Fruit fly (Drosophila melanogaster) whole organism, prepupa: ENCODE results near the gene lwr.

ENCODE experiments used
- CG10631 ChIP-seq: fragments of 200-800 bp; sonication (Bioruptor generic); optimal IDR thresholded peaks from 2 replicates; lab custom pipeline; 2016; ENCODE audit warnings: missing biosample characterization, missing genetic modification characterization
- CG10669 ChIP-seq: fragments of 200-800 bp; sonication (Bioruptor generic); optimal IDR thresholded peaks from 3 replicates; lab custom pipeline; 2018; ENCODE audit warnings: missing biosample characterization, mild to moderate bottlenecking, missing genetic modification characterization, moderate library complexity
- CG11294 ChIP-seq: fragments of 200-800 bp; sonication (Bioruptor generic); IDR thresholded peaks from 2 replicates; pipeline ENCODE4 v1.3.6; 2022; ENCODE audit warnings: missing biosample characterization, missing genetic modification characterization
- CG11762 ChIP-seq: fragments of 200-800 bp; sonication (Bioruptor generic); optimal IDR thresholded peaks from 3 replicates; lab custom pipeline; 2016; ENCODE audit warnings: missing biosample characterization, missing genetic modification characterization; ENCODE audit not compliant: insufficient read depth
- CG11902 ChIP-seq: fragments of 200-800 bp; sonication (Bioruptor generic); optimal IDR thresholded peaks from 3 replicates; lab custom pipeline; 2016; ENCODE audit warnings: missing biosample characterization, missing genetic modification characterization
- CG15336 ChIP-seq: fragments of 200-800 bp; sonication (Bioruptor generic); IDR thresholded peaks from 2 replicates; pipeline ENCODE4 v1.3.6; 2022; ENCODE audit warnings: missing biosample characterization, missing genetic modification characterization
- CG1621 ChIP-seq: fragments of 200-800 bp; sonication (Bioruptor generic); optimal IDR thresholded peaks from 3 replicates; lab custom pipeline; 2018; ENCODE audit warnings: missing biosample characterization, mild to moderate bottlenecking, missing genetic modification characterization
- CG16779 ChIP-seq: fragments of 200-800 bp; sonication (Bioruptor generic); optimal IDR thresholded peaks from 3 replicates; lab custom pipeline; 2017; ENCODE audit warnings: missing biosample characterization, mild to moderate bottlenecking, missing genetic modification characterization
- CG3032 ChIP-seq: fragments of 200-800 bp; optimal IDR thresholded peaks from 2 replicates; lab custom pipeline; 2019; ENCODE audit warnings: missing biosample characterization, mild to moderate bottlenecking, missing genetic modification characterization, moderate library complexity
- CG31627 ChIP-seq: fragments of 200-800 bp; sonication (Bioruptor generic); optimal IDR thresholded peaks from 3 replicates; lab custom pipeline; 2016; ENCODE audit warnings: missing biosample characterization, missing genetic modification characterization
- CG32006 ChIP-seq: fragments of 200-800 bp; sonication (Bioruptor generic); optimal IDR thresholded peaks from 3 replicates; lab custom pipeline; 2017; ENCODE audit warnings: missing biosample characterization, mild to moderate bottlenecking, missing genetic modification characterization
- CG34406 ChIP-seq: fragments of 200-800 bp; sonication (Bioruptor generic); optimal IDR thresholded peaks from 3 replicates; lab custom pipeline; 2016; ENCODE audit warnings: missing biosample characterization, missing genetic modification characterization
- CG4318 ChIP-seq: fragments of 200-800 bp; sonication (Bioruptor generic); optimal IDR thresholded peaks from 3 replicates; lab custom pipeline; 2017; ENCODE audit warnings: missing biosample characterization, mild to moderate bottlenecking, missing genetic modification characterization
- CG6163 ChIP-seq: fragments of 200-800 bp; sonication (Bioruptor generic); IDR thresholded peaks from 3 replicates; pipeline ENCODE4 v1.3.6; 2022; ENCODE audit warnings: missing biosample characterization, missing genetic modification characterization
- CG6276 ChIP-seq: fragments of 200-800 bp; sonication (Bioruptor generic); optimal IDR thresholded peaks from 2 replicates; lab custom pipeline; 2017; ENCODE audit warnings: missing biosample characterization, mild to moderate bottlenecking, missing genetic modification characterization
- CG6792 ChIP-seq: fragments of 200-800 bp; sonication (Bioruptor generic); optimal IDR thresholded peaks from 3 replicates; lab custom pipeline; 2016; ENCODE audit warnings: missing biosample characterization, missing genetic modification characterization
- CG6808 ChIP-seq: fragments of 200-800 bp; sonication (Bioruptor generic); optimal IDR thresholded peaks from 3 replicates; lab custom pipeline; 2017; ENCODE audit warnings: missing biosample characterization, missing genetic modification characterization, mild to moderate bottlenecking, moderate library complexity, missing genetic modification reagents
- CG7368 ChIP-seq: fragments of 200-800 bp; sonication (Bioruptor generic); optimal IDR thresholded peaks from 3 replicates; lab custom pipeline; 2016; ENCODE audit warnings: missing biosample characterization, missing genetic modification characterization
- CG8119 ChIP-seq: fragments of 200-800 bp; sonication (Bioruptor generic); IDR thresholded peaks from 3 replicates; pipeline ENCODE4 v1.3.6; 2022; ENCODE audit warnings: missing biosample characterization, missing genetic modification characterization
- CG8319 ChIP-seq: fragments of 200-800 bp; sonication (Bioruptor generic); optimal IDR thresholded peaks from 3 replicates; lab custom pipeline; 2016; ENCODE audit warnings: missing biosample characterization, missing genetic modification characterization
- CG8632 ChIP-seq: fragments of 200-800 bp; sonication (Bioruptor generic); optimal IDR thresholded peaks from 3 replicates; lab custom pipeline; 2016; ENCODE audit warnings: missing biosample characterization, missing genetic modification characterization
- Eip78C ChIP-seq: fragments of 200-800 bp; sonication (Bioruptor generic); peaks from one replicate; lab custom pipeline; 2016; ENCODE audit warnings: missing biosample characterization, missing genetic modification characterization
- Eip93F ChIP-seq: fragments of 200-800 bp; sonication (Bioruptor generic); optimal IDR thresholded peaks from 2 replicates; lab custom pipeline; 2016; ENCODE audit warnings: missing biosample characterization, mild to moderate bottlenecking, missing genetic modification characterization
- Ets21C ChIP-seq: fragments of 200-800 bp; sonication (Bioruptor generic); optimal IDR thresholded peaks from 3 replicates; lab custom pipeline; 2016; ENCODE audit warnings: missing biosample characterization, missing genetic modification characterization
- Ets96B ChIP-seq: fragments of 200-800 bp; optimal IDR thresholded peaks from 2 replicates; lab custom pipeline; 2019; ENCODE audit warnings: missing biosample characterization, mild to moderate bottlenecking, missing genetic modification characterization, moderate library complexity
- Gug ChIP-seq: fragments of 200-800 bp; sonication (Bioruptor generic); IDR thresholded peaks from 2 replicates; pipeline ENCODE4 v1.3.6; 2022; ENCODE audit warnings: missing biosample characterization, missing genetic modification characterization
- Hr38 ChIP-seq: sonication (Bioruptor generic); optimal IDR thresholded peaks from 2 replicates; lab custom pipeline; 2016; ENCODE audit warnings: missing biosample characterization, missing genetic modification characterization
- Hr39 ChIP-seq: fragments of 200-800 bp; sonication (Bioruptor generic); optimal IDR thresholded peaks from 2 replicates; lab custom pipeline; 2016; ENCODE audit warnings: missing biosample characterization, missing genetic modification characterization
- Hr4 ChIP-seq: fragments of 200-800 bp; sonication (Bioruptor generic); optimal IDR thresholded peaks from 3 replicates; lab custom pipeline; 2016; ENCODE audit warnings: missing biosample characterization, missing genetic modification characterization
- Met ChIP-seq: fragments of 200-800 bp; sonication (Bioruptor generic); optimal IDR thresholded peaks from 3 replicates; lab custom pipeline; 2016; ENCODE audit warnings: missing biosample characterization, missing genetic modification characterization
- Smox ChIP-seq: fragments of 200-800 bp; sonication (Bioruptor generic); optimal IDR thresholded peaks from 3 replicates; lab custom pipeline; 2016; ENCODE audit warnings: missing biosample characterization, missing genetic modification characterization
- Sox102F ChIP-seq: fragments of 200-800 bp; sonication (Bioruptor generic); optimal IDR thresholded peaks from 2 replicates; lab custom pipeline; 2016; ENCODE audit warnings: missing biosample characterization, mild to moderate bottlenecking, missing genetic modification characterization
- achi ChIP-seq: fragments of 200-800 bp; sonication (Bioruptor generic); optimal IDR thresholded peaks from 3 replicates; lab custom pipeline; 2016; ENCODE audit warnings: missing biosample characterization, missing genetic modification characterization
- cyc ChIP-seq: fragments of 200-800 bp; sonication (Bioruptor generic); optimal IDR thresholded peaks from 3 replicates; lab custom pipeline; 2016; ENCODE audit warnings: missing biosample characterization, missing genetic modification characterization
- eg ChIP-seq: fragments of 200-800 bp; sonication (Bioruptor generic); IDR thresholded peaks from 3 replicates; pipeline ENCODE4 v1.3.6; 2022; ENCODE audit warnings: missing biosample characterization, missing genetic modification characterization
- esn ChIP-seq: fragments of 200-800 bp; sonication (Bioruptor generic); optimal IDR thresholded peaks from 2 replicates; lab custom pipeline; 2016; ENCODE audit warnings: missing biosample characterization, mild to moderate bottlenecking, missing genetic modification characterization, moderate library complexity
- fd59A ChIP-seq: fragments of 200-800 bp; sonication (Bioruptor generic); optimal IDR thresholded peaks from 2 replicates; lab custom pipeline; 2017; ENCODE audit warnings: missing biosample characterization, mild to moderate bottlenecking, missing genetic modification characterization, missing genetic modification reagents
- fd85E ChIP-seq: fragments of 200-800 bp; sonication (Bioruptor generic); optimal IDR thresholded peaks from 3 replicates; lab custom pipeline; 2016; ENCODE audit warnings: missing biosample characterization, missing genetic modification characterization
- fkh ChIP-seq: fragments of 200-800 bp; sonication (Bioruptor generic); optimal IDR thresholded peaks from 3 replicates; lab custom pipeline; 2017; ENCODE audit warnings: missing biosample characterization, mild to moderate bottlenecking, missing genetic modification characterization, moderate library complexity
- lz ChIP-seq: fragments of 200-800 bp; sonication (Bioruptor generic); optimal IDR thresholded peaks from 3 replicates; lab custom pipeline; 2016; ENCODE audit warnings: missing biosample characterization, missing genetic modification characterization
- net ChIP-seq: fragments of 200-800 bp; sonication (Bioruptor generic); optimal IDR thresholded peaks from 3 replicates; lab custom pipeline; 2016; ENCODE audit warnings: missing biosample characterization, missing genetic modification characterization
- salr ChIP-seq, 2 experiments: fragments of 200-800 bp; sonication (Bioruptor generic); optimal IDR thresholded peaks; 3 replicates each; lab custom pipeline; 2016 to 2018; ENCODE audit warnings: missing biosample characterization in 2 of 2, missing genetic modification characterization in 2 of 2, mild to moderate bottlenecking in 1 of 2
- spab ChIP-seq: fragments of 200-800 bp; sonication (Bioruptor generic); optimal IDR thresholded peaks from 2 replicates; lab custom pipeline; 2017; ENCODE audit warnings: missing biosample characterization, mild to moderate bottlenecking, missing genetic modification characterization, missing genetic modification reagents
- ss ChIP-seq, 2 experiments: fragments of 200-800 bp; sonication (Bioruptor generic); optimal IDR thresholded peaks; 2 replicates in 1 of 2; 3 replicates in 1 of 2; lab custom pipeline; 2017 to 2018; ENCODE audit warnings: mild to moderate bottlenecking in 2 of 2, missing biosample characterization in 2 of 2, missing genetic modification characterization in 2 of 2, moderate library complexity in 1 of 2
- svp ChIP-seq: fragments of 200-800 bp; sonication (Bioruptor generic); peaks from one replicate; lab custom pipeline; 2016; ENCODE audit warnings: missing biosample characterization, missing genetic modification characterization
- topi ChIP-seq: fragments of 200-800 bp; sonication (Bioruptor generic); optimal IDR thresholded peaks from 3 replicates; lab custom pipeline; 2016; ENCODE audit warnings: missing biosample characterization, missing genetic modification characterization
- vri ChIP-seq: fragments of 200-800 bp; sonication (Bioruptor generic); optimal IDR thresholded peaks from 3 replicates; lab custom pipeline; 2016; ENCODE audit warnings: missing biosample characterization, mild to moderate bottlenecking, missing genetic modification characterization

The lwr gene

dm6 chr2L:517911-518619 lies 24.3 kb downstream of the lwr start (continued):
- TF ChIP-seq Smox (GFP tag; lab: Kevin White, UChicago), result peak; percentile 44
- peak; percentile 36 for TF ChIP-seq CG34406 (GFP tag; lab: Kevin White, UChicago)
- TF ChIP-seq CG31627 (GFP tag; lab: Kevin White, UChicago), result peak; percentile 56
- no peak for TF ChIP-seq vri (GFP tag; lab: Kevin White, UChicago)
- TF ChIP-seq CG8319, result peak; percentile 13
- TF ChIP-seq CG10631, result peak; percentile 24
- peak; percentile 66 for TF ChIP-seq Hr39
- peak; percentile 12 for TF ChIP-seq spab (GFP tag; lab: Kevin White, UChicago)
- TF ChIP-seq achi (GFP tag; lab: Kevin White, UChicago), result peak; percentile 24
- no peak for TF ChIP-seq CG6276 (GFP tag; lab: Kevin White, UChicago)
- TF ChIP-seq CG4318 (GFP tag; lab: Kevin White, UChicago), result no peak
- peak; percentile 21 for TF ChIP-seq CG10669 (GFP tag; lab: Kevin White, UChicago)
- TF ChIP-seq CG15336 (GFP tag; lab: Robert Waterston, UW), result no peak
- peak; percentile 68 for TF ChIP-seq esn
- TF ChIP-seq CG11294 (GFP tag; lab: Robert Waterston, UW), result no peak
- TF ChIP-seq fd85E (GFP tag; lab: Kevin White, UChicago), result no peak
- peak; percentile 49 for TF ChIP-seq Sox102F (GFP tag; lab: Kevin White, UChicago)
- no peak for TF ChIP-seq CG6808 (GFP tag; lab: Kevin White, UChicago)
- no peak for TF ChIP-seq salr (GFP tag; optimal IDR thresholded peaks at IDR 0.05; lab: Kevin White, UChicago)
- TF ChIP-seq Eip78C, result peak; percentile 85
- peak; percentile 38 for TF ChIP-seq cyc (GFP tag; lab: Kevin White, UChicago)
- no peak for TF ChIP-seq Hr38

dm6 chr2L:516032-516993 lies 26.1 kb downstream of the lwr start:
- TF ChIP-seq esn (peak; percentile 86), net (GFP tag; lab: Kevin White, UChicago) (peak; percentile 74), svp (GFP tag; lab: Kevin White, UChicago) (peak; percentile 91), CG6792 (GFP tag; lab: Kevin White, UChicago) (peak; percentile 84), CG6808 (GFP tag; lab: Kevin White, UChicago) (peak; percentile 75), CG6163 (GFP tag; lab: Robert Waterston, UW) (peak; percentile 85), CG8319 (peak; percentile 58), Hr4 (GFP tag; lab: Kevin White, UChicago) (peak; percentile 62), eg (GFP tag; lab: Robert Waterston, UW) (peak; percentile 69), CG11762 (peak; percentile 63), CG1621 (peak; percentile 76), CG10631 (peak; percentile 76), CG8632 (GFP tag; lab: Kevin White, UChicago) (peak; percentile 66), CG3032 (tag; lab: Kevin White, UChicago) (peak; percentile 80), fd59A (GFP tag; lab: Kevin White, UChicago) (peak; percentile 72), Ets96B (tag; lab: Kevin White, UChicago) (peak; percentile 74), Met (GFP tag; lab: Kevin White, UChicago) (peak; percentile 83), topi (GFP tag; lab: Kevin White, UChicago) (peak; percentile 81), Ets21C (GFP tag; lab: Kevin White, UChicago) (peak; percentile 86), Eip93F (no peak), CG31627 (GFP tag; lab: Kevin White, UChicago) (peak; percentile 86), CG7368 (GFP tag; lab: Kevin White, UChicago) (peak; percentile 73), CG8119 (GFP tag; lab: Robert Waterston, UW) (peak; percentile 80), CG11902 (GFP tag; lab: Kevin White, UChicago) (peak; percentile 78), ss (GFP tag; optimal IDR thresholded peaks at IDR 0.05; lab: Kevin White, UChicago) (peak; percentile 14 to 59), CG32006 (peak; percentile 79), CG16779 (tag; lab: Kevin White, UChicago) (peak; percentile 15), lz (peak; percentile 73), Gug (GFP tag; lab: Robert Waterston, UW) (peak; percentile 70), fkh (GFP tag; lab: Kevin White, UChicago) (no peak), CG6276 (GFP tag; lab: Kevin White, UChicago) (peak; percentile 59)
